Fruit fly (Drosophila melanogaster): ENCODE data around the gene ND-ACP.

The ND-ACP gene

dm6 chr3L:1313039-1313766 lies 16.5 kb upstream of the ND-ACP start, which contains the start of the genes sturkopf and Herc4:
Gene sturkopf (minus strand): TSS chr3L:1313377.
Gene Herc4 (plus strand): TSS chr3L:1313696.
- TF ChIP-seq pita (GFP tag; optimal IDR thresholded peaks at IDR 0.05) (no peak), Atf6 (GFP tag; IDR thresholded peaks at IDR 0.05) (0 out of 2 replicates have a peak, but pooled peaks have one; percentile 43), CG6654 (GFP tag; optimal IDR thresholded peaks at IDR 0.05) (no peak), eve (GFP tag; optimal IDR thresholded peaks at IDR 0.05) (no peak), klu (GFP tag; IDR thresholded peaks at IDR 0.05) (peak; percentile 71), sima (GFP tag; optimal IDR thresholded peaks at IDR 0.05) (peak; percentile 8), Optix (GFP tag; IDR thresholded peaks at IDR 0.05) (peak; percentile 35; the same call in 1 of the 3 replicates), CG18599 (GFP tag; optimal IDR thresholded peaks at IDR 0.05) (peak; percentile 69), Nf-YA (GFP tag; IDR thresholded peaks at IDR 0.05) (no peak), D (optimal IDR thresholded peaks at IDR 0.05) (no peak), D (GFP tag; optimal IDR thresholded peaks at IDR 0.05) (no peak), sisA (GFP tag; IDR thresholded peaks at IDR 0.05) (peak; percentile 76), Doc3 (GFP tag; IDR thresholded peaks at IDR 0.05; ENCODE audit: partially characterized antibody) (no peak), Elba2 (GFP tag; optimal IDR thresholded peaks at IDR 0.05) (no peak), sd (tag; optimal IDR thresholded peaks at IDR 0.05) (peak; percentile 22), MBD-R2 (GFP tag; IDR thresholded peaks at IDR 0.05) (peak; percentile 83), CG9876 (GFP tag; optimal IDR thresholded peaks at IDR 0.05) (peak; percentile 46), CG7839 (tag; optimal IDR thresholded peaks at IDR 0.05) (peak; percentile 77), pros (GFP tag; optimal IDR thresholded peaks at IDR 0.05) (peak; percentile 2), Lhr (GFP tag; optimal IDR thresholded peaks at IDR 0.05) (peak; percentile 6), HLH54F (GFP tag; optimal IDR thresholded peaks at IDR 0.05) (peak; percentile 81), wdn (GFP tag; IDR thresholded peaks at IDR 0.05) (peak; percentile 49), Camta (GFP tag; optimal IDR thresholded peaks at IDR 0.05) (peak; percentile 91), CG15269 (tag; optimal IDR thresholded peaks at IDR 0.05) (peak; percentile 77), br (optimal IDR thresholded peaks at IDR 0.05) (no peak), CG11723 (GFP tag; optimal IDR thresholded peaks at IDR 0.05) (peak; percentile 52), Blimp-1 (GFP tag; optimal IDR thresholded peaks at IDR 0.05) (no peak), CG15696 (tag; optimal IDR thresholded peaks at IDR 0.05) (peak; percentile 24), onecut (GFP tag; IDR thresholded peaks at IDR 0.05) (peak; percentile 87), Hr51 (GFP tag; optimal IDR thresholded peaks at IDR 0.05) (peak; percentile 51 to 71), CG12104 (GFP tag; optimal IDR thresholded peaks at IDR 0.05) (peak; percentile 72), NC2α (GFP tag; optimal IDR thresholded peaks at IDR 0.05) (peak; percentile 22), ems (GFP tag; optimal IDR thresholded peaks at IDR 0.05) (peak; percentile 89), disco-r (GFP tag; optimal IDR thresholded peaks at IDR 0.05) (peak; percentile 82), CG4854 (GFP tag; optimal IDR thresholded peaks at IDR 0.05) (no peak), CG4360 (GFP tag; IDR thresholded peaks at IDR 0.05) (no peak), CG11085 (GFP tag; IDR thresholded peaks at IDR 0.05) (peak; percentile 63), CG18764 (GFP tag; optimal IDR thresholded peaks at IDR 0.05) (no peak), toy (GFP tag; IDR thresholded peaks at IDR 0.05) (peak; percentile 18; the same call in 1 of the 2 replicates), Nf-YC (tag; optimal IDR thresholded peaks at IDR 0.05) (peak; percentile 84), CG10147 (GFP tag; optimal IDR thresholded peaks at IDR 0.05) (peak; percentile 55), CG8359 (GFP tag; optimal IDR thresholded peaks at IDR 0.05; ENCODE audit: borderline replicate concordance) (no peak), tna (GFP tag; IDR thresholded peaks at IDR 0.05; ENCODE audit: partially characterized antibody) (0 out of 2 replicates have a peak, but pooled peaks have one; percentile 10), CG13624 (GFP tag; optimal IDR thresholded peaks at IDR 0.05) (peak; percentile 78), Spps (tag; optimal IDR thresholded peaks at IDR 0.05) (no peak), ttk (GFP tag; IDR thresholded peaks at IDR 0.05) (peak; percentile 39; the same call in 1 of the 2 replicates), az2 (GFP tag; optimal IDR thresholded peaks at IDR 0.05) (peak; percentile 76), CG3281 (GFP tag; optimal IDR thresholded peaks at IDR 0.05) (peak; percentile 68), CG4617 (GFP tag; optimal IDR thresholded peaks at IDR 0.05; ENCODE audit: borderline replicate concordance) (peak; percentile 77)
